Worm (Caenorhabditis elegans): ENCODE results near the gene F46H5.4.

F46H5.4 gene

ce11 chrX:7290859-7291628 is 36.6 kb upstream of the F46H5.4 start:
- TF ChIP-seq hlh-13 (GFP tag; optimal IDR thresholded peaks at IDR 0.05) = no peak
- no peak for TF ChIP-seq rnt-1 (tag; optimal IDR thresholded peaks at IDR 0.05)
- no peak for TF ChIP-seq unc-3 (GFP tag; conservative IDR thresholded peaks at IDR 0.05)
- TF ChIP-seq unc-3 (tag; optimal IDR thresholded peaks at IDR 0.05) = no peak
- no peak for TF ChIP-seq unc-86 (tag; optimal IDR thresholded peaks at IDR 0.05)
- TF ChIP-seq ceh-14 (tag; optimal IDR thresholded peaks at IDR 0.05) = no peak
- TF ChIP-seq ceh-2 (tag; optimal IDR thresholded peaks at IDR 0.05) = no peak
- no peak for TF ChIP-seq unc-42 (tag; optimal IDR thresholded peaks at IDR 0.05)
- TF ChIP-seq ceh-19 (GFP tag; optimal IDR thresholded peaks at IDR 0.05) = no peak
- TF ChIP-seq C08G9.2 (tag; optimal IDR thresholded peaks at IDR 0.05) = no peak
- no peak for TF ChIP-seq pat-9 (tag; optimal IDR thresholded peaks at IDR 0.05)
- no peak for TF ChIP-seq sox-2 (GFP tag; IDR thresholded peaks at IDR 0.05)
- TF ChIP-seq elt-4 (tag; optimal IDR thresholded peaks at IDR 0.05) = no peak

- peak; percentile 17 for TF ChIP-seq elt-2 (tag; optimal IDR thresholded peaks at IDR 0.05)
- TF ChIP-seq sox-2 (GFP tag; IDR thresholded peaks at IDR 0.05) = no peak
- no peak for TF ChIP-seq sox-4 (tag; optimal IDR thresholded peaks at IDR 0.05)
- TF ChIP-seq F13H6.1 (tag; optimal IDR thresholded peaks at IDR 0.05) = no peak
- TF ChIP-seq ceh-48 (tag; optimal IDR thresholded peaks at IDR 0.05) = peak; percentile 25
- peak; percentile 91 for TF ChIP-seq sdc-2 (tag; optimal IDR thresholded peaks at IDR 0.05)
Measured at ce11 chrX:7289565-7289964, 35.2 kb upstream of the F46H5.4 start.

ce11 chrX:7284724-7285184 is 30.3 kb upstream of the F46H5.4 start:
- peak; percentile 16 for TF ChIP-seq unc-55 (GFP tag; optimal IDR thresholded peaks at IDR 0.05)
- peak; percentile 77 for TF ChIP-seq ceh-31 (tag; optimal IDR thresholded peaks at IDR 0.05)
- TF ChIP-seq tbx-2 (tag; optimal IDR thresholded peaks at IDR 0.05) = peak; percentile 53
- peak; percentile 29 for TF ChIP-seq nfya-1 (tag; optimal IDR thresholded peaks at IDR 0.05)
- no peak for TF ChIP-seq ceh-45 (GFP tag; IDR thresholded peaks at IDR 0.05)
- TF ChIP-seq unc-42 (tag; optimal IDR thresholded peaks at IDR 0.05) = peak; percentile 70
- no peak for TF ChIP-seq K09A11.1 (tag; optimal IDR thresholded peaks at IDR 0.05; ENCODE audit: insufficient read depth)
- peak; percentile 35 for TF ChIP-seq ceh-48 (tag; optimal IDR thresholded peaks at IDR 0.05)
- peak; percentile 21 for TF ChIP-seq ceh-18 (tag; optimal IDR thresholded peaks at IDR 0.05)

- TF ChIP-seq fkh-6 (tag; optimal IDR thresholded peaks at IDR 0.05) = no peak
- TF ChIP-seq ceh-24 (tag; optimal IDR thresholded peaks at IDR 0.05) = no peak
- no peak for TF ChIP-seq zip-5 (tag; optimal IDR thresholded peaks at IDR 0.05)
- no peak for TF ChIP-seq lin-11 (tag; optimal IDR thresholded peaks at IDR 0.05)
- TF ChIP-seq ahr-1 (tag; optimal IDR thresholded peaks at IDR 0.05) = no peak
- TF ChIP-seq F13H6.1 (tag; optimal IDR thresholded peaks at IDR 0.05) = no peak
- no peak for TF ChIP-seq elt-2 (tag; optimal IDR thresholded peaks at IDR 0.05)
- no peak for TF ChIP-seq ceh-19 (GFP tag; optimal IDR thresholded peaks at IDR 0.05)
- no peak for TF ChIP-seq Y22D7AL.16 (tag; optimal IDR thresholded peaks at IDR 0.05)
- TF ChIP-seq nfya-1 (tag; optimal IDR thresholded peaks at IDR 0.05) = no peak
- TF ChIP-seq npax-4 (tag; optimal IDR thresholded peaks at IDR 0.05) = no peak
Measured at ce11 chrX:7283136-7283535, 28.7 kb upstream of the F46H5.4 start.

- TF ChIP-seq pag-3 (tag; optimal IDR thresholded peaks at IDR 0.05; ENCODE audit: borderline replicate concordance) (no peak), unc-42 (tag; optimal IDR thresholded peaks at IDR 0.05) (peak; percentile 94), ceh-24 (tag; optimal IDR thresholded peaks at IDR 0.05) (no peak)
Measured at ce11 chrX:7281347-7281746, 26.9 kb upstream of the F46H5.4 start.

Data from whole organism, late embryonic.